Worm (Caenorhabditis elegans): ENCODE results near the gene sel-11.

ce11 chrV:11800486-11800885 lies 33.4 kb downstream of the sel-11 start:
- TF ChIP-seq unc-62 (GFP tag; optimal IDR thresholded peaks at IDR 0.05) (no peak), elt-1 (tag; optimal IDR thresholded peaks at IDR 0.05; ENCODE audit: borderline replicate concordance, insufficient read depth) (no peak), blmp-1 (tag; optimal IDR thresholded peaks at IDR 0.05) (no peak), ceh-43 (GFP tag; optimal IDR thresholded peaks at IDR 0.05) (no peak), snpc-4 (tag; optimal IDR thresholded peaks at IDR 0.05) (no peak)

Measured in whole organism, mixed stage, embryonic.